Fruit fly (Drosophila melanogaster) whole organism, embryonic: ENCODE data around the gene CG1983.

Experiments used
- Atf3 ChIP-seq: fragments of 200-800 bp; sonication (Bioruptor generic); optimal IDR thresholded peaks from 3 replicates; lab custom pipeline; 2016; ENCODE audit warnings: missing biosample characterization, missing genetic modification characterization
- BEAF-32 ChIP-seq: fragments of 200-800 bp; sonication (Bioruptor generic); optimal IDR thresholded peaks from 3 replicates; lab custom pipeline; 2017; ENCODE audit warnings: missing biosample characterization, missing genetic modification characterization, mild to moderate bottlenecking, moderate library complexity, missing genetic modification reagents
- CG10147 ChIP-seq: fragments of 200-800 bp; sonication (Bioruptor generic); optimal IDR thresholded peaks from 2 replicates; lab custom pipeline; 2019; ENCODE audit warnings: missing biosample characterization, mild to moderate bottlenecking, missing genetic modification characterization, moderate library complexity
- CG14860 ChIP-seq: fragments of 200-800 bp; sonication (Bioruptor generic); IDR thresholded peaks from 3 replicates; pipeline ENCODE4 v1.3.6; 2022; ENCODE audit warnings: missing biosample characterization, missing genetic modification characterization; ENCODE audit not compliant: partially characterized antibody
- CG15269 ChIP-seq: fragments of 200-800 bp; sonication (Bioruptor generic); optimal IDR thresholded peaks from 2 replicates; lab custom pipeline; 2018; ENCODE audit warnings: missing biosample characterization, mild to moderate bottlenecking, missing genetic modification characterization, moderate library complexity
- CG15479 ChIP-seq: fragments of 200-800 bp; sonication (Bioruptor generic); optimal IDR thresholded peaks from 3 replicates; lab custom pipeline; 2019; ENCODE audit warnings: missing biosample characterization, mild to moderate bottlenecking, missing genetic modification characterization, moderate library complexity
- CG17361 ChIP-seq: fragments of 200-800 bp; sonication (Bioruptor generic); IDR thresholded peaks from 3 replicates; pipeline ENCODE4 v1.3.6; 2022; ENCODE audit warnings: missing biosample characterization, missing genetic modification characterization
- CG2129 ChIP-seq: fragments of 200-800 bp; sonication (Bioruptor generic); IDR thresholded peaks from 2 replicates; pipeline ENCODE4 v1.3.6; 2022; ENCODE audit warnings: missing biosample characterization, missing genetic modification characterization; ENCODE audit not compliant: partially characterized antibody
- CG2712 ChIP-seq: fragments of 200-800 bp; optimal IDR thresholded peaks from 3 replicates; lab custom pipeline; 2019; ENCODE audit warnings: missing biosample characterization, mild to moderate bottlenecking, missing genetic modification characterization, moderate library complexity
- CG30020 ChIP-seq: fragments of 200-800 bp; optimal IDR thresholded peaks from 2 replicates; lab custom pipeline; 2019; ENCODE audit warnings: missing biosample characterization, mild to moderate bottlenecking, missing genetic modification characterization, moderate library complexity
- CG4404 ChIP-seq: fragments of 200-800 bp; sonication (Bioruptor generic); IDR thresholded peaks from 2 replicates; pipeline ENCODE4 v1.3.6; 2022; ENCODE audit warnings: missing biosample characterization, missing genetic modification characterization
- CG6175 ChIP-seq: fragments of 200-800 bp; sonication (Bioruptor generic); IDR thresholded peaks from 3 replicates; pipeline ENCODE4 v1.3.6; 2022; ENCODE audit warnings: missing biosample characterization, missing genetic modification characterization
- CG6683 ChIP-seq: fragments of 200-800 bp; sonication (Bioruptor generic); optimal IDR thresholded peaks from 2 replicates; lab custom pipeline; 2017; ENCODE audit warnings: missing biosample characterization, mild to moderate bottlenecking, missing genetic modification characterization, missing genetic modification reagents
- CG7372 ChIP-seq: fragments of 200-800 bp; sonication (Bioruptor generic); IDR thresholded peaks from 2 replicates; pipeline ENCODE4 v1.3.6; 2022; ENCODE audit warnings: missing biosample characterization, missing genetic modification characterization
- CG7556 ChIP-seq: fragments of 200-800 bp; sonication (Bioruptor generic); optimal IDR thresholded peaks from 2 replicates; lab custom pipeline; 2017; ENCODE audit warnings: missing biosample characterization, mild to moderate bottlenecking, missing genetic modification characterization
- CG7839 ChIP-seq: fragments of 200-800 bp; sonication (Bioruptor generic); optimal IDR thresholded peaks from 3 replicates; lab custom pipeline; 2018; ENCODE audit warnings: missing biosample characterization, mild to moderate bottlenecking, missing genetic modification characterization, moderate library complexity
- CG7928 ChIP-seq: fragments of 200-800 bp; sonication (Bioruptor generic); optimal IDR thresholded peaks from 2 replicates; lab custom pipeline; 2017; ENCODE audit warnings: missing biosample characterization, mild to moderate bottlenecking, missing genetic modification characterization
- CG9437 ChIP-seq: fragments of 200-800 bp; sonication (Bioruptor generic); optimal IDR thresholded peaks from 2 replicates; lab custom pipeline; 2018; ENCODE audit warnings: missing biosample characterization, mild to moderate bottlenecking, missing genetic modification characterization
- CG9797 ChIP-seq: fragments of 200-800 bp; sonication (Bioruptor generic); optimal IDR thresholded peaks from 3 replicates; lab custom pipeline; 2018; ENCODE audit warnings: missing biosample characterization, mild to moderate bottlenecking, missing genetic modification characterization
- Dad ChIP-seq: fragments of 200-800 bp; sonication (Bioruptor generic); optimal IDR thresholded peaks from 3 replicates; lab custom pipeline; 2016; ENCODE audit warnings: missing biosample characterization, missing genetic modification characterization
- E2f1 ChIP-seq: fragments of 200-800 bp; sonication (Bioruptor generic); IDR thresholded peaks from 2 replicates; pipeline ENCODE4 v1.3.6; 2022; ENCODE audit warnings: missing biosample characterization, missing genetic modification characterization
- Fer3 ChIP-seq: fragments of 200-800 bp; sonication (Bioruptor generic); optimal IDR thresholded peaks from 2 replicates; lab custom pipeline; 2018; ENCODE audit warnings: missing biosample characterization, mild to moderate bottlenecking, missing genetic modification characterization, moderate library complexity
- HmgZ ChIP-seq: fragments of 200-800 bp; sonication (Bioruptor generic); optimal IDR thresholded peaks from 2 replicates; lab custom pipeline; 2018; ENCODE audit warnings: missing biosample characterization, mild to moderate bottlenecking, missing genetic modification characterization
- Lhr ChIP-seq: fragments of 200-800 bp; sonication (Bioruptor generic); optimal IDR thresholded peaks from 3 replicates; lab custom pipeline; 2017; ENCODE audit warnings: mild to moderate bottlenecking, missing biosample characterization, missing genetic modification reagents, missing genetic modification characterization
- Med ChIP-seq: fragments of 200-800 bp; sonication (Bioruptor generic); peaks from one replicate; lab custom pipeline; 2016; ENCODE audit warnings: missing biosample characterization, missing genetic modification characterization, mild to moderate bottlenecking, inconsistent platforms, moderate library complexity
- NK7.1 ChIP-seq: fragments of 200-800 bp; sonication (Bioruptor generic); optimal IDR thresholded peaks from 3 replicates; lab custom pipeline; 2016; ENCODE audit warnings: missing biosample characterization, missing genetic modification characterization
- Oli ChIP-seq: fragments of 200-800 bp; sonication (Bioruptor generic); optimal IDR thresholded peaks from 2 replicates; lab custom pipeline; 2018; ENCODE audit warnings: missing biosample characterization, mild to moderate bottlenecking, missing genetic modification characterization, moderate library complexity
- Pdp1 ChIP-seq, 2 experiments: fragments of 200-800 bp; sonication (Bioruptor generic); optimal IDR thresholded peaks; 3 replicates each; lab custom pipeline; 2016; ENCODE audit warnings: missing biosample characterization in 2 of 2, missing genetic modification characterization in 2 of 2, mild to moderate bottlenecking in 1 of 2, moderate library complexity in 1 of 2
- Rfx ChIP-seq: fragments of 200-800 bp; sonication (Bioruptor generic); IDR thresholded peaks from 2 replicates; pipeline ENCODE4 v1.3.6; 2022; ENCODE audit warnings: missing biosample characterization, missing genetic modification characterization
- btn ChIP-seq: fragments of 200-800 bp; sonication (Bioruptor generic); optimal IDR thresholded peaks from 2 replicates; lab custom pipeline; 2016; ENCODE audit warnings: missing biosample characterization, missing genetic modification characterization
- cad ChIP-seq: fragments of >200 bp; optimal IDR thresholded peaks from 2 replicates; lab custom pipeline; 2017; ENCODE audit warnings: missing biosample characterization, missing genetic modification characterization
- caup ChIP-seq: fragments of 200-800 bp; sonication (Bioruptor generic); optimal IDR thresholded peaks from 3 replicates; lab custom pipeline; 2017; ENCODE audit warnings: missing biosample characterization, mild to moderate bottlenecking, missing genetic modification characterization, moderate library complexity; ENCODE audit not compliant: severe bottlenecking
- crc ChIP-seq: fragments of 200-800 bp; sonication (Bioruptor generic); optimal IDR thresholded peaks from 2 replicates; lab custom pipeline; 2016; ENCODE audit warnings: missing biosample characterization, missing genetic modification characterization
- dimm ChIP-seq: fragments of 200-800 bp; sonication (Bioruptor generic); IDR thresholded peaks from 2 replicates; pipeline ENCODE4 v1.3.6; 2022; ENCODE audit warnings: missing biosample characterization, missing genetic modification characterization
- dmrt11E ChIP-seq: fragments of 200-800 bp; sonication (Bioruptor generic); optimal IDR thresholded peaks from 3 replicates; lab custom pipeline; 2018; ENCODE audit warnings: missing biosample characterization, mild to moderate bottlenecking, missing genetic modification characterization, moderate library complexity
- ems ChIP-seq: fragments of 200-800 bp; sonication (Bioruptor generic); optimal IDR thresholded peaks from 3 replicates; lab custom pipeline; 2016; ENCODE audit warnings: missing biosample characterization, missing genetic modification characterization
- fru ChIP-seq: fragments of >200 bp; optimal IDR thresholded peaks from 2 replicates; lab custom pipeline; 2017
- grau ChIP-seq: fragments of 200-800 bp; optimal IDR thresholded peaks from 3 replicates; lab custom pipeline; 2019; ENCODE audit warnings: missing biosample characterization, mild to moderate bottlenecking, missing genetic modification characterization, moderate library complexity
- gro ChIP-seq: fragments of 200-800 bp; sonication (Bioruptor generic); optimal IDR thresholded peaks from 2 replicates; lab custom pipeline; 2016; ENCODE audit warnings: missing biosample characterization, missing genetic modification characterization
- hkb ChIP-seq, 2 experiments: fragments of 200-800 bp in 1 of 2; fragments of >200 bp in 1 of 2; sonication (Bioruptor generic) in 1 of 2; IDR thresholded peaks in 1 of 2; optimal IDR thresholded peaks in 1 of 2; 2 replicates each; pipeline versions ENCODE4 v1.3.6 to Lab custom; 2017 to 2022; ENCODE audit warnings: missing biosample characterization in 1 of 2, missing genetic modification characterization in 1 of 2
- jumu ChIP-seq: fragments of 200-800 bp; sonication (Bioruptor generic); optimal IDR thresholded peaks from 3 replicates; lab custom pipeline; 2016; ENCODE audit warnings: missing biosample characterization, missing genetic modification characterization
- nerfin-2 ChIP-seq: fragments of 200-800 bp; sonication (Bioruptor generic); IDR thresholded peaks from 2 replicates; pipeline ENCODE4 v1.3.6; 2022; ENCODE audit warnings: missing biosample characterization, missing genetic modification characterization; ENCODE audit not compliant: partially characterized antibody
- scrt ChIP-seq: fragments of 200-800 bp; sonication (Bioruptor generic); optimal IDR thresholded peaks from 2 replicates; lab custom pipeline; 2018; ENCODE audit warnings: missing biosample characterization, mild to moderate bottlenecking, missing genetic modification characterization, moderate library complexity
- sens-2 ChIP-seq: fragments of 200-800 bp; sonication (Bioruptor generic); IDR thresholded peaks from 2 replicates; pipeline ENCODE4 v1.3.6; 2022; ENCODE audit warnings: missing biosample characterization, missing genetic modification characterization
- sim ChIP-seq: fragments of 200-800 bp; sonication (Bioruptor generic); IDR thresholded peaks from 2 replicates; pipeline ENCODE4 v1.3.6; 2022; ENCODE audit warnings: missing biosample characterization, missing genetic modification characterization
- so ChIP-seq: fragments of 200-800 bp; sonication (Bioruptor generic); IDR thresholded peaks from 3 replicates; pipeline ENCODE4 v1.3.6; 2022; ENCODE audit warnings: missing biosample characterization, missing genetic modification characterization
- ssp ChIP-seq: fragments of 200-800 bp; sonication (Bioruptor generic); IDR thresholded peaks from 2 replicates; pipeline ENCODE4 v1.3.6; 2022; ENCODE audit warnings: missing biosample characterization, missing genetic modification characterization
- twi ChIP-seq: fragments of 200-800 bp; optimal IDR thresholded peaks from 2 replicates; lab custom pipeline; 2019; ENCODE audit warnings: missing biosample characterization, mild to moderate bottlenecking, missing genetic modification characterization, moderate library complexity

The CG1983 gene

dm6 chr3R:30203104-30203986 lies 25.8 kb upstream of the CG1983 start (continued):
- TF ChIP-seq NK7.1 (GFP tag; lab: Kevin White, UChicago) (peak; percentile 97), HmgZ (tag; lab: Kevin White, UChicago) (peak; percentile 94), so (peak; percentile 96), Atf3 (peak; percentile 85), CG15269 (peak; percentile 91), CG4404 (GFP tag; lab: Robert Waterston, UW) (peak; percentile 89), CG2129 (GFP tag; lab: Robert Waterston, UW) (no peak), CG6683 (GFP tag; lab: Kevin White, UChicago) (peak; percentile 93), CG17361 (GFP tag; lab: Robert Waterston, UW) (peak; percentile 96), CG7556 (GFP tag; lab: Kevin White, UChicago) (peak; percentile 95), dmrt11E (peak; percentile 71), CG7928 (GFP tag; lab: Kevin White, UChicago) (peak; percentile 77), BEAF-32 (GFP tag; lab: Kevin White, UChicago) (peak; percentile 28), CG14860 (GFP tag; lab: Robert Waterston, UW) (no peak), ems (peak; percentile 98), Oli (tag; lab: Kevin White, UChicago) (peak; percentile 94), CG10147 (peak; percentile 97), CG30020 (tag; lab: Kevin White, UChicago) (peak; percentile 76), dimm (GFP tag; lab: Robert Waterston, UW) (peak; percentile 94), gro (peak; percentile 98), hkb (optimal IDR thresholded peaks at IDR 0.05; lab: Kevin White, UChicago) (no peak), hkb (GFP tag; IDR thresholded peaks at IDR 0.05; lab: Robert Waterston, UW) (peak; percentile 99), caup (GFP tag; lab: Kevin White, UChicago) (peak; percentile 96), twi (tag; lab: Kevin White, UChicago) (peak; percentile 68), sens-2 (GFP tag; lab: Robert Waterston, UW) (peak; percentile 94), Pdp1 (GFP tag; optimal IDR thresholded peaks at IDR 0.05; lab: Kevin White, UChicago) (peak; percentile 97 to 98), Dad (GFP tag; lab: Kevin White, UChicago) (peak; percentile 97), Rfx (GFP tag; lab: Robert Waterston, UW) (peak; percentile 95), nerfin-2 (GFP tag; lab: Robert Waterston, UW) (no peak), ssp (GFP tag; lab: Robert Waterston, UW) (peak; percentile 85), sim (GFP tag; lab: Robert Waterston, UW) (peak; percentile 63; the same call in 1 of the 2 replicates), CG2712 (tag; lab: Kevin White, UChicago) (peak; percentile 94), scrt (peak; percentile 97), CG9437 (GFP tag; lab: Kevin White, UChicago) (peak; percentile 84), CG15479 (GFP tag; lab: Kevin White, UChicago) (no peak), cad (GFP tag; lab: Kevin White, UChicago) (no peak), CG9797 (peak; percentile 54), btn (GFP tag; lab: Kevin White, UChicago) (peak; percentile 97), CG7839 (peak; percentile 97), E2f1 (GFP tag; lab: Robert Waterston, UW) (peak; percentile 93), grau (tag; lab: Kevin White, UChicago) (peak; percentile 92), CG7372 (GFP tag; lab: Robert Waterston, UW) (peak; percentile 92), crc (GFP tag; lab: Kevin White, UChicago) (peak; percentile 95), Med (GFP tag; lab: Kevin White, UChicago) (peak; percentile 100), jumu (peak; percentile 97), Lhr (peak; percentile 67), CG6175 (GFP tag; lab: Robert Waterston, UW) (peak; percentile 62; the same call in 2 of the 3 replicates), fru (no peak), Fer3 (tag; lab: Kevin White, UChicago) (peak; percentile 96)
